Fruit fly (Drosophila melanogaster) whole organism, prepupa: Measurements from ENCODE around the gene JMJD6.

ENCODE experiments used
- CG10631 ChIP-seq: fragments of 200-800 bp; sonication (Bioruptor generic); optimal IDR thresholded peaks from 2 replicates; lab custom pipeline; 2016; ENCODE audit warnings: missing biosample characterization, missing genetic modification characterization
- CG6792 ChIP-seq: fragments of 200-800 bp; sonication (Bioruptor generic); optimal IDR thresholded peaks from 3 replicates; lab custom pipeline; 2016; ENCODE audit warnings: missing biosample characterization, missing genetic modification characterization
- CG8632 ChIP-seq: fragments of 200-800 bp; sonication (Bioruptor generic); optimal IDR thresholded peaks from 3 replicates; lab custom pipeline; 2016; ENCODE audit warnings: missing biosample characterization, missing genetic modification characterization
- achi ChIP-seq: fragments of 200-800 bp; sonication (Bioruptor generic); optimal IDR thresholded peaks from 3 replicates; lab custom pipeline; 2016; ENCODE audit warnings: missing biosample characterization, missing genetic modification characterization
- acj6 ChIP-seq: fragments of 200-800 bp; sonication (Bioruptor generic); optimal IDR thresholded peaks from 3 replicates; lab custom pipeline; 2016; ENCODE audit warnings: missing biosample characterization, missing genetic modification characterization
- fd85E ChIP-seq: fragments of 200-800 bp; sonication (Bioruptor generic); optimal IDR thresholded peaks from 3 replicates; lab custom pipeline; 2016; ENCODE audit warnings: missing biosample characterization, missing genetic modification characterization
- lz ChIP-seq: fragments of 200-800 bp; sonication (Bioruptor generic); optimal IDR thresholded peaks from 3 replicates; lab custom pipeline; 2016; ENCODE audit warnings: missing biosample characterization, missing genetic modification characterization

dm6 chr3R:22368077-22368776 lies 6.1 kb upstream of the JMJD6 start:
- TF ChIP-seq CG6792 (GFP tag; lab: Kevin White, UChicago), result no peak
- TF ChIP-seq CG8632 (GFP tag; lab: Kevin White, UChicago), result no peak
- TF ChIP-seq lz (GFP tag; lab: Kevin White, UChicago), result no peak
- no peak for TF ChIP-seq achi (GFP tag; lab: Kevin White, UChicago)
- TF ChIP-seq CG10631 (GFP tag; lab: Kevin White, UChicago), result no peak
- no peak for TF ChIP-seq fd85E (GFP tag; lab: Kevin White, UChicago)
- no peak for TF ChIP-seq acj6 (GFP tag; lab: Kevin White, UChicago)
